Worm (Caenorhabditis elegans) whole organism, L3 larva: Measurements from ENCODE around the gene hst-1.
"Not testable (repeated sequence)": the region's sequence is repeated elsewhere in the genome, so short reads cannot be mapped to it uniquely, and the experiment has no call there.

ENCODE experiments used
- R02D3.7 ChIP-seq: fragments of 150-350 bp; optimal IDR thresholded peaks from 2 replicates; lab custom pipeline; 2014; ENCODE audit warnings: missing biosample characterization, missing genetic modification characterization
- ZK546.5 ChIP-seq: sonication (generic microtip); optimal IDR thresholded peaks from 2 replicates; lab custom pipeline; 2017; ENCODE audit warnings: missing biosample characterization, missing genetic modification characterization
- aly-2 ChIP-seq: fragments of 150-350 bp; optimal IDR thresholded peaks from 2 replicates; lab custom pipeline; 2014; ENCODE audit warnings: missing biosample characterization, missing genetic modification characterization
- ceh-16 ChIP-seq: sonication (generic microtip); optimal IDR thresholded peaks from 2 replicates; lab custom pipeline; 2017; ENCODE audit warnings: missing biosample characterization, missing genetic modification characterization
- ceh-82 ChIP-seq: fragments of 150-350 bp; optimal IDR thresholded peaks from 2 replicates; lab custom pipeline; 2014; ENCODE audit warnings: missing biosample characterization, missing genetic modification characterization
- ceh-9 ChIP-seq: sonication (generic microtip); optimal IDR thresholded peaks from 2 replicates; lab custom pipeline; 2018; ENCODE audit warnings: missing biosample characterization, missing genetic modification characterization
- daf-12 ChIP-seq: fragments of 150-350 bp; optimal IDR thresholded peaks from 2 replicates; lab custom pipeline; 2014; ENCODE audit warnings: missing biosample characterization, missing genetic modification reagents, missing genetic modification characterization
- egl-27 ChIP-seq: sonication (generic microtip); optimal IDR thresholded peaks from 4 replicates; lab custom pipeline; 2017; ENCODE audit warnings: missing biosample characterization, missing genetic modification reagents, missing genetic modification characterization
- egl-5 ChIP-seq: fragments of 150-350 bp; optimal IDR thresholded peaks from 2 replicates; lab custom pipeline; 2017; ENCODE audit warnings: missing biosample characterization, missing genetic modification reagents, missing genetic modification characterization, inconsistent platforms
- elt-1 ChIP-seq: fragments of 150-350 bp; optimal IDR thresholded peaks from 2 replicates; lab custom pipeline; 2014; ENCODE audit warnings: missing biosample characterization, missing genetic modification characterization
- elt-3 ChIP-seq, 3 experiments: fragments of 150-350 bp in 1 of 3; sonication (generic microtip) in 2 of 3; optimal IDR thresholded peaks; 2 replicates in 2 of 3; 4 replicates in 1 of 3; lab custom pipeline; 2014 to 2017; ENCODE audit warnings: missing biosample characterization in 3 of 3, missing genetic modification characterization in 3 of 3
- eor-1 ChIP-seq, 2 experiments: fragments of 150-350 bp; optimal IDR thresholded peaks; 2 replicates each; lab custom pipeline; 2014 to 2018; ENCODE audit warnings: missing biosample characterization in 2 of 2, missing genetic modification characterization in 2 of 2
- fkh-10 ChIP-seq: sonication (generic microtip); optimal IDR thresholded peaks from 2 replicates; lab custom pipeline; 2017; ENCODE audit warnings: missing biosample characterization, missing genetic modification reagents, missing genetic modification characterization
- fkh-2 ChIP-seq: fragments of 150-350 bp; optimal IDR thresholded peaks from 2 replicates; lab custom pipeline; 2014; ENCODE audit warnings: missing biosample characterization, missing genetic modification reagents, missing genetic modification characterization
- lin-15B ChIP-seq: fragments of 150-350 bp; optimal IDR thresholded peaks from 2 replicates; lab custom pipeline; 2014; ENCODE audit warnings: missing biosample characterization, missing genetic modification characterization
- lin-39 ChIP-seq: fragments of 150-350 bp; optimal IDR thresholded peaks from 2 replicates; lab custom pipeline; 2018; ENCODE audit warnings: missing biosample characterization, missing genetic modification reagents, missing genetic modification characterization
- lsy-12 ChIP-seq: sonication (generic microtip); optimal IDR thresholded peaks from 2 replicates; lab custom pipeline; 2016; ENCODE audit warnings: mild to moderate bottlenecking, missing genetic modification characterization, missing compliant biosample characterization
- mml-1 ChIP-seq: fragments of 150-350 bp; sonication (generic microtip); optimal IDR thresholded peaks from 3 replicates; lab custom pipeline; 2014; ENCODE audit warnings: missing biosample characterization, missing genetic modification characterization
- nfya-1 ChIP-seq: sonication (generic microtip); optimal IDR thresholded peaks from 2 replicates; lab custom pipeline; 2017; ENCODE audit warnings: missing genetic modification characterization, mild to moderate bottlenecking, missing compliant biosample characterization, antibody characterized with exemption, moderate library complexity; ENCODE audit not compliant: insufficient read depth
- nhr-11 ChIP-seq: fragments of 150-350 bp; optimal IDR thresholded peaks from 2 replicates; lab custom pipeline; 2014; ENCODE audit warnings: missing biosample characterization, missing genetic modification characterization
- nhr-12 ChIP-seq: fragments of 150-350 bp; optimal IDR thresholded peaks from 2 replicates; lab custom pipeline; 2014; ENCODE audit warnings: missing biosample characterization, missing genetic modification characterization
- nhr-23 ChIP-seq: fragments of 150-350 bp; optimal IDR thresholded peaks from 2 replicates; lab custom pipeline; 2014; ENCODE audit warnings: missing biosample characterization, missing genetic modification reagents, missing genetic modification characterization
- nhr-237 ChIP-seq: fragments of 150-350 bp; optimal IDR thresholded peaks from 2 replicates; lab custom pipeline; 2014; ENCODE audit warnings: missing biosample characterization, missing genetic modification characterization
- nhr-25 ChIP-seq: sonication (generic microtip); optimal IDR thresholded peaks from 2 replicates; lab custom pipeline; 2017; ENCODE audit warnings: missing biosample characterization, missing genetic modification characterization
- nhr-28 ChIP-seq: fragments of 150-350 bp; optimal IDR thresholded peaks from 2 replicates; lab custom pipeline; 2014; ENCODE audit warnings: missing biosample characterization, missing genetic modification characterization
- nhr-43 ChIP-seq: sonication (generic microtip); optimal IDR thresholded peaks from 2 replicates; lab custom pipeline; 2016; ENCODE audit warnings: mild to moderate bottlenecking, missing genetic modification characterization, missing compliant biosample characterization; ENCODE audit not compliant: poor library complexity, severe bottlenecking
- nhr-67 ChIP-seq: fragments of 150-350 bp; optimal IDR thresholded peaks from 2 replicates; lab custom pipeline; 2014; ENCODE audit warnings: missing biosample characterization, missing genetic modification characterization
- nhr-76 ChIP-seq: fragments of 150-350 bp; sonication (generic microtip); optimal IDR thresholded peaks from 5 replicates; lab custom pipeline; 2014; ENCODE audit warnings: missing biosample characterization, missing genetic modification characterization
- pqm-1 ChIP-seq: fragments of 150-350 bp; optimal IDR thresholded peaks from 2 replicates; lab custom pipeline; 2017; ENCODE audit warnings: missing biosample characterization, missing genetic modification characterization, inconsistent platforms
- sea-2 ChIP-seq: fragments of 150-350 bp; sonication (generic microtip); optimal IDR thresholded peaks from 4 replicates; lab custom pipeline; 2014; ENCODE audit warnings: missing biosample characterization, missing genetic modification reagents, missing genetic modification characterization
- skn-1 ChIP-seq: fragments of 150-350 bp; optimal IDR thresholded peaks from 2 replicates; lab custom pipeline; 2014; ENCODE audit warnings: missing biosample characterization, missing genetic modification characterization
- snpc-4 ChIP-seq: fragments of 150-350 bp; optimal IDR thresholded peaks from 2 replicates; lab custom pipeline; 2014; ENCODE audit warnings: missing biosample characterization, missing genetic modification characterization
- unc-39 ChIP-seq: sonication (generic microtip); optimal IDR thresholded peaks from 4 replicates; lab custom pipeline; 2017; ENCODE audit warnings: missing biosample characterization, missing genetic modification characterization
- unc-62 ChIP-seq: fragments of 150-350 bp; sonication (generic microtip); optimal IDR thresholded peaks from 4 replicates; lab custom pipeline; 2014; ENCODE audit warnings: missing biosample characterization, missing genetic modification reagents, missing genetic modification characterization
- zag-1 ChIP-seq: fragments of 150-350 bp; optimal IDR thresholded peaks from 2 replicates; lab custom pipeline; 2014; ENCODE audit warnings: missing biosample characterization, missing genetic modification characterization
- ztf-4 ChIP-seq: fragments of 150-350 bp; optimal IDR thresholded peaks from 2 replicates; lab custom pipeline; 2014; ENCODE audit warnings: missing biosample characterization, missing genetic modification characterization

The hst-1 gene

DNA sequence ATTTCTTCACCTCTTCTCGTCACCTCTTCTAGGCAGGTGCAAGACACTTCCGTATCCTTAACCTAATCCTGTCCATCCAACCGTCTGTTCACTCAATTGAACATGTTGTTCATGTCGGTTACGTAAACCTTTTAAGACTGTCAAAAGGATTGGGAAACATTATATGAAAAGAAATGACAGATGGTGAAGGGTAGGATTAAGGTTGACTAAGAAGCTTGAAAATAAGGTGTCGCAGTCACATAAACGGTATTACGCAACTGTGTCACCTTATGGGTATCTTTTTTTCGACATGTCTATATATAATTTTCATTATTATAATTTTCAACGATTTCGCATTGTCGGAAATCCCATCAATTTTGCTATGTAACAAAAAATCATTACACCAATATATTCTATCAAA lies 31.5 kb upstream of the hst-1 start:
- TF ChIP-seq nhr-67 (tag; lab: Kevin White, UChicago) (no peak), unc-39 (tag; lab: Kevin White, UChicago) (no peak), ceh-9 (tag; lab: Kevin White, UChicago) (no peak), elt-3 (tag; optimal IDR thresholded peaks at IDR 0.05; lab: Kevin White, UChicago) (no peak), aly-2 (tag; lab: Kevin White, UChicago) (no peak), ceh-16 (no peak)
- TF ChIP-seq, all 47 proteins: peak for 0

DNA sequence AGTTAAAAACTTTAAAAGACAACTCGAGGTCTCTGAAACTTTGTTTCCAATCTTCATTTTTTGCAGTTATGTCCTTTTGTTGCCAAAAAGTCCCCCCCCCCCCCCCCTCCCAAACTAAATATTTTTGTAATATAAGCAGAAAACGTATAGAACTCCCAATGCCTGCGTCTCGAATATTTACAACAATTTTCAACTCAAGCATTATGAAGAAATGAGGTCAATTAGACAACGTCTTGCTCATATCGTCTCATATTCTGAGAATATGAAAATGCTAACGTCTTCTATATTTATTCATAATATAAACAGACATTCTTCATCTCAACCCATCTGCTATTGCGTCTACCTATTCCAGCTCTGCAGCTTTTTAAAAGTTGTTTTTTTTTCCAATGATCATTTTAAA lies 26.8 kb upstream of the hst-1 start, which contains the start of gene H23L24.1:
Gene H23L24.1, plus strand, starts transcription at position 301 of the 400 bp plus-strand sequence.
- TF ChIP-seq lin-15B (tag; lab: Kevin White, UChicago) (no peak), ztf-4 (no peak), egl-27 (no peak), nhr-237 (no peak), unc-62 (no peak), nhr-43 (tag; lab: Kevin White, UChicago) (no peak), unc-39 (tag; lab: Kevin White, UChicago) (no peak), sea-2 (GFP tag; lab: Kevin White, UChicago) (no peak), nhr-23 (tag; lab: Kevin White, UChicago) (no peak), daf-12 (tag; lab: Kevin White, UChicago) (no peak)

ce11 chrIV:8715032-8715431 lies 23.7 kb upstream of the hst-1 start, which contains the start of the genes parg-2 and ipla-5:
Gene parg-2, minus strand, starts transcription at chrIV:8715132.
Gene ipla-5, plus strand, starts transcription at chrIV:8715247.
- not testable (repeated sequence) for TF ChIP-seq nhr-237; egl-27; snpc-4 (tag; lab: Kevin White, UChicago)

DNA sequence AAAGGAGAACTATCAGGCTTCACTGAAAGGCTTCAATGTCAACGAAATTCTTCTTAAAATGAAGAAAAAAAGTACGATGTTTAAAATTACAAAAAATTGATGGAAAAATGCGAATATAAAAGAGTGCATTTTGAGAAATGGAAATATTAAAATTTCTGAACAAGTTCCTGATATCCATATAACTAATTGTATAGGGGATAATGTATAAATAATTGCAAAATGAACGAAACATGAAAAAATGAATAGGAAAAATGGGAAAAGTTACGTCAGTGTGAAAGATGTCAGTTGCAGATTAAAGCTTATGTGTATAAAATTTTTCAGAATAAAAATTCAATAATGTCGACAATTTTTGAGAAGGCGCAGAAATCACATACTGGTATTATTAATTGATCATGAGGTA lies 16.7 kb upstream of the hst-1 start:
- TF ChIP-seq nfya-1 (tag; lab: Kevin White, UChicago) (no peak), zag-1 (tag; lab: Kevin White, UChicago) (no peak), lin-15B (tag; lab: Kevin White, UChicago) (no peak), nhr-76 (tag; lab: Kevin White, UChicago) (no peak), ceh-82 (no peak), nhr-12 (no peak), egl-5 (tag; lab: Kevin White, UChicago) (no peak), eor-1 (tag; optimal IDR thresholded peaks at IDR 0.05; lab: Kevin White, UChicago) (no peak), mml-1 (tag; lab: Kevin White, UChicago) (no peak), lin-39 (tag; lab: Kevin White, UChicago) (no peak), lsy-12 (tag; lab: Kevin White, UChicago) (no peak), R02D3.7 (tag; lab: Kevin White, UChicago) (no peak), nhr-11 (tag; lab: Kevin White, UChicago) (no peak)

ce11 chrIV:8705504-8705903 lies 14.2 kb upstream of the hst-1 start, which contains the start of gene H23L24.4:
Gene H23L24.4, minus strand, starts transcription at chrIV:8705604.
- TF ChIP-seq egl-27 (no peak), sea-2 (GFP tag; lab: Kevin White, UChicago) (no peak), elt-3 (tag; optimal IDR thresholded peaks at IDR 0.05; lab: Kevin White, UChicago) (no peak), ceh-9 (tag; lab: Kevin White, UChicago) (no peak), nhr-25 (tag; lab: Kevin White, UChicago) (no peak)

DNA sequence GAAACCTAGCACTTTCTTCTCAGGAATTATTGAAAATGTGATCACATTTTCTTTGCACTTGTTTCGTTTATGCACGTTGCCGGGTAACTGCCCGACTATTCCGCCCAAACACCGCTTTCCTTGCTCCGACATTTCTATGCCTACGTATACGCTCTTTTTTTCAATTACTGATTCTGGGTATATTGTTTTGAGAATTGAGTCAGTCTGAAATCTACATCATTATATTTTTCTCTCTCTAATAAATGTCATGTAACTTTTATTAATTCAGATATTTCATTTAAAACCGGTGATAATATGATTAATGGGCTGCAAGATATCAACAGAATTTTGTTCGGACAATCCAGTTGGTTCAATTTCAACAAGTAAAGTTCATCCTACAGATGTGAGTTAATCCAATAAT lies 6.1 kb upstream of the hst-1 start, which contains the start of gene ttll-11:
Gene ttll-11, plus strand, starts transcription at position 301 of the 400 bp plus-strand sequence.
- TF ChIP-seq nhr-76 (tag; lab: Kevin White, UChicago): no peak
- TF ChIP-seq elt-1 (tag; lab: Kevin White, UChicago): no peak
- TF ChIP-seq snpc-4 (tag; lab: Kevin White, UChicago): no peak
- TF ChIP-seq skn-1 (tag; lab: Kevin White, UChicago): no peak
- TF ChIP-seq ceh-16: no peak
- no peak for TF ChIP-seq fkh-10 (GFP tag; lab: Kevin White, UChicago)
- TF ChIP-seq pqm-1: no peak
- TF ChIP-seq daf-12 (tag; lab: Kevin White, UChicago): no peak
- no peak for TF ChIP-seq nhr-12
- no peak for TF ChIP-seq ZK546.5 (tag; lab: Kevin White, UChicago)
- no peak for TF ChIP-seq lin-39 (tag; lab: Kevin White, UChicago)
- TF ChIP-seq egl-5 (tag; lab: Kevin White, UChicago): no peak
- TF ChIP-seq nhr-28 (tag; lab: Kevin White, UChicago): no peak
- no peak for TF ChIP-seq zag-1 (tag; lab: Kevin White, UChicago)
- no peak for TF ChIP-seq elt-3 (tag; optimal IDR thresholded peaks at IDR 0.05; lab: Kevin White, UChicago)
- TF ChIP-seq fkh-2 (tag; lab: Kevin White, UChicago): no peak
